Fruit fly (Drosophila melanogaster): ENCODE results near the gene Mgat4b.

- TF ChIP-seq Sin3A (optimal IDR thresholded peaks at IDR 0.05): no peak
- no peak for TF ChIP-seq Myc (optimal IDR thresholded peaks at IDR 0.05)
Measured at dm6 chr3L:14784241-14784948, 15.3 kb upstream of the Mgat4b start.

Measured in Kc167 (cell line).